Worm (Caenorhabditis elegans) whole organism, L1 larva: ENCODE results near the gene comt-4.

Source experiments
- C34B4.2 ChIP-seq: sonication (generic microtip); optimal IDR thresholded peaks from 2 replicates; lab custom pipeline; 2017; ENCODE audit warnings: mild to moderate bottlenecking, missing genetic modification characterization, missing compliant biosample characterization
- ama-1 ChIP-seq: fragments of 150-350 bp; optimal IDR thresholded peaks from 2 replicates; lab custom pipeline; 2014
- ceh-63 ChIP-seq: fragments of 200-800 bp; sonication (Bioruptor generic); optimal IDR thresholded peaks from 2 replicates; lab custom pipeline; 2018; ENCODE audit warnings: mild to moderate bottlenecking, missing genetic modification characterization, missing compliant biosample characterization
- ceh-90 ChIP-seq: sonication (generic microtip); optimal IDR thresholded peaks from 2 replicates; lab custom pipeline; 2016; ENCODE audit warnings: missing genetic modification characterization, missing compliant biosample characterization
- efl-3 ChIP-seq: fragments of 200-800 bp; sonication (Bioruptor generic); optimal IDR thresholded peaks from 2 replicates; lab custom pipeline; 2018; ENCODE audit warnings: mild to moderate bottlenecking, missing genetic modification characterization, missing compliant biosample characterization
- egl-13 ChIP-seq: sonication (generic microtip); optimal IDR thresholded peaks from 2 replicates; lab custom pipeline; 2016; ENCODE audit warnings: missing genotype, missing genetic modification reagents, missing genetic modification characterization, missing compliant biosample characterization
- elt-2 ChIP-seq: sonication (generic microtip); optimal IDR thresholded peaks from 2 replicates; lab custom pipeline; 2016; ENCODE audit warnings: missing genetic modification characterization, mild to moderate bottlenecking, inconsistent platforms, missing compliant biosample characterization, missing genetic modification reagents
- ets-5 ChIP-seq: fragments of 200-800 bp; sonication (Bioruptor generic); IDR thresholded peaks from 2 replicates; pipeline ENCODE4 v1.3.6; 2022; ENCODE audit warnings: missing genetic modification characterization, missing compliant biosample characterization
- fkh-4 ChIP-seq: sonication (generic microtip); optimal IDR thresholded peaks from 2 replicates; lab custom pipeline; 2016; ENCODE audit warnings: missing compliant biosample characterization, missing genetic modification characterization, borderline replicate concordance
- fkh-8 ChIP-seq: sonication (generic microtip); optimal IDR thresholded peaks from 2 replicates; lab custom pipeline; 2016; ENCODE audit warnings: mild to moderate bottlenecking, missing genetic modification characterization, missing compliant biosample characterization
- fos-1 ChIP-seq: fragments of 150-350 bp; optimal IDR thresholded peaks from 2 replicates; lab custom pipeline; 2014; ENCODE audit warnings: missing biosample characterization, missing genetic modification characterization
- grh-1 ChIP-seq: fragments of 200-800 bp; sonication (Bioruptor generic); IDR thresholded peaks from 2 replicates; pipeline ENCODE4 v1.3.6; 2022; ENCODE audit warnings: missing genetic modification reagents, missing genetic modification characterization, missing compliant biosample characterization
- hlh-17 ChIP-seq: fragments of 200-800 bp; sonication (Bioruptor generic); optimal IDR thresholded peaks from 2 replicates; lab custom pipeline; 2018; ENCODE audit warnings: missing genetic modification characterization, mild to moderate bottlenecking, missing compliant biosample characterization, moderate library complexity, borderline replicate concordance
- jun-1 ChIP-seq: fragments of 150-350 bp; optimal IDR thresholded peaks from 2 replicates; lab custom pipeline; 2014; ENCODE audit warnings: missing biosample characterization, missing genetic modification reagents, missing genetic modification characterization
- lin-14 ChIP-seq: fragments of 200-800 bp; sonication (Bioruptor generic); optimal IDR thresholded peaks from 2 replicates; lab custom pipeline; 2018; ENCODE audit warnings: mild to moderate bottlenecking, missing genetic modification characterization, moderate library complexity, missing compliant biosample characterization
- lin-15B ChIP-seq: fragments of 150-350 bp; sonication (generic microtip); optimal IDR thresholded peaks from 3 replicates; lab custom pipeline; 2014; ENCODE audit warnings: missing biosample characterization, missing genetic modification characterization
- lin-35 ChIP-seq, 2 experiments: fragments of 150-350 bp; optimal IDR thresholded peaks; 2 replicates each; lab custom pipeline; 2014; ENCODE audit warnings: missing biosample characterization in 2 of 2, missing genetic modification characterization in 2 of 2, missing genetic modification reagents in 2 of 2
- lir-3 ChIP-seq: sonication (generic microtip); optimal IDR thresholded peaks from 2 replicates; lab custom pipeline; 2016; ENCODE audit warnings: mild to moderate bottlenecking, missing genetic modification characterization, moderate library complexity, missing compliant biosample characterization; ENCODE audit not compliant: poor library complexity
- nhr-11 ChIP-seq: fragments of 150-350 bp; optimal IDR thresholded peaks from 2 replicates; lab custom pipeline; 2014; ENCODE audit warnings: missing biosample characterization, missing genetic modification characterization
- nhr-12 ChIP-seq: sonication (generic microtip); optimal IDR thresholded peaks from 2 replicates; lab custom pipeline; 2017; ENCODE audit warnings: missing biosample characterization, missing genetic modification characterization
- nhr-20 ChIP-seq: sonication (generic microtip); optimal IDR thresholded peaks from 2 replicates; lab custom pipeline; 2016; ENCODE audit warnings: mild to moderate bottlenecking, missing genetic modification characterization, missing compliant biosample characterization
- nhr-28 ChIP-seq: fragments of 150-350 bp; optimal IDR thresholded peaks from 2 replicates; lab custom pipeline; 2014; ENCODE audit warnings: missing biosample characterization, missing genetic modification characterization
- nhr-47 ChIP-seq: sonication (generic microtip); optimal IDR thresholded peaks from 2 replicates; lab custom pipeline; 2016; ENCODE audit warnings: mild to moderate bottlenecking, missing genetic modification characterization, moderate library complexity, missing compliant biosample characterization
- nhr-71 ChIP-seq: sonication (generic microtip); optimal IDR thresholded peaks from 2 replicates; lab custom pipeline; 2016; ENCODE audit warnings: mild to moderate bottlenecking, missing genetic modification characterization, moderate library complexity, missing compliant biosample characterization
- nhr-76 ChIP-seq: sonication (generic microtip); optimal IDR thresholded peaks from 2 replicates; lab custom pipeline; 2017; ENCODE audit warnings: missing biosample characterization, missing genetic modification characterization
- nhr-84 ChIP-seq: sonication (generic microtip); optimal IDR thresholded peaks from 2 replicates; lab custom pipeline; 2017; ENCODE audit warnings: missing biosample characterization, missing genetic modification characterization
- nhr-90 ChIP-seq: sonication (generic microtip); optimal IDR thresholded peaks from 2 replicates; lab custom pipeline; 2016; ENCODE audit warnings: mild to moderate bottlenecking, missing genetic modification characterization, missing compliant biosample characterization; ENCODE audit not compliant: poor library complexity
- pag-3 ChIP-seq: sonication (generic microtip); optimal IDR thresholded peaks from 2 replicates; lab custom pipeline; 2017; ENCODE audit warnings: missing genetic modification characterization, mild to moderate bottlenecking, missing compliant biosample characterization, antibody characterized with exemption, borderline replicate concordance; ENCODE audit not compliant: insufficient read depth
- pax-3 ChIP-seq: fragments of 200-800 bp; sonication (Bioruptor generic); optimal IDR thresholded peaks from 2 replicates; lab custom pipeline; 2018; ENCODE audit warnings: mild to moderate bottlenecking, missing genetic modification characterization, moderate library complexity, missing compliant biosample characterization
- rnt-1 ChIP-seq: sonication (generic microtip); optimal IDR thresholded peaks from 2 replicates; lab custom pipeline; 2016; ENCODE audit warnings: mild to moderate bottlenecking, missing genetic modification characterization, moderate library complexity, missing compliant biosample characterization
- sox-4 ChIP-seq: sonication (generic microtip); optimal IDR thresholded peaks from 2 replicates; lab custom pipeline; 2016; ENCODE audit warnings: missing genetic modification characterization, missing compliant biosample characterization
- swsn-7 ChIP-seq: sonication (generic microtip); optimal IDR thresholded peaks from 2 replicates; lab custom pipeline; 2016; ENCODE audit warnings: missing genetic modification characterization, missing compliant biosample characterization
- tbx-2 ChIP-seq: sonication (generic microtip); optimal IDR thresholded peaks from 2 replicates; lab custom pipeline; 2016; ENCODE audit warnings: missing genetic modification characterization, missing compliant biosample characterization
- tlp-1 ChIP-seq: fragments of 150-350 bp; optimal IDR thresholded peaks from 2 replicates; lab custom pipeline; 2014; ENCODE audit warnings: missing biosample characterization, missing genetic modification characterization
- unc-130 ChIP-seq: fragments of 150-350 bp; optimal IDR thresholded peaks from 2 replicates; lab custom pipeline; 2017; ENCODE audit warnings: missing biosample characterization, missing genetic modification characterization, inconsistent platforms
- unc-86 ChIP-seq: sonication (generic microtip); optimal IDR thresholded peaks from 2 replicates; lab custom pipeline; 2016; ENCODE audit warnings: missing genetic modification characterization, missing compliant biosample characterization

Gene comt-4

ce11 chrV:2027787-2028186 lies 22.2 kb downstream of the comt-4 start, which contains the start of gene srab-13:
TSS of gene srab-13 (minus strand) at chrV:2027887.
- TF ChIP-seq nhr-71: no peak
- no peak for TF ChIP-seq efl-3 (GFP tag; lab: Kevin White, UChicago)
- no peak for TF ChIP-seq nhr-12
- no peak for TF ChIP-seq rnt-1 (tag; lab: Kevin White, UChicago)
- TF ChIP-seq nhr-20 (tag; lab: Kevin White, UChicago): no peak
- TF ChIP-seq elt-2 (tag; lab: Kevin White, UChicago): no peak
- TF ChIP-seq jun-1: no peak
- TF ChIP-seq lin-15B (tag; lab: Kevin White, UChicago): no peak
- TF ChIP-seq tlp-1 (tag; lab: Kevin White, UChicago): no peak
- TF ChIP-seq lin-35 (GFP tag; optimal IDR thresholded peaks at IDR 0.05; lab: Kevin White, UChicago): no peak
- TF ChIP-seq, all 84 proteins: peak for 0

ce11 chrV:2022374-2022773 lies 27.6 kb downstream of the comt-4 start, which contains the start of gene F59A7.5:
TSS of gene F59A7.5 (plus strand) at chrV:2022674.
- no peak for TF ChIP-seq ceh-90 (tag; lab: Kevin White, UChicago)
- no peak for TF ChIP-seq pax-3 (tag; lab: Kevin White, UChicago)
- no peak for TF ChIP-seq tbx-2 (tag; lab: Kevin White, UChicago)
- TF ChIP-seq ceh-63 (GFP tag; lab: Kevin White, UChicago): no peak
- no peak for TF ChIP-seq hlh-17 (GFP tag; lab: Kevin White, UChicago)
- TF ChIP-seq lir-3: no peak
- no peak for TF ChIP-seq C34B4.2 (tag; lab: Kevin White, UChicago)
- no peak for TF ChIP-seq grh-1 (GFP tag; lab: Robert Waterston, UW)
- TF ChIP-seq tlp-1 (tag; lab: Kevin White, UChicago): no peak
- no peak for TF ChIP-seq swsn-7 (tag; lab: Kevin White, UChicago)
- TF ChIP-seq fkh-4 (tag; lab: Kevin White, UChicago): no peak
- TF ChIP-seq, all 84 proteins: peak for 0

- TF ChIP-seq nhr-76 (tag; lab: Kevin White, UChicago) (no peak), nhr-47 (peak; percentile 50), nhr-71 (peak; percentile 59), jun-1 (no peak), rnt-1 (tag; lab: Kevin White, UChicago) (no peak), ceh-90 (tag; lab: Kevin White, UChicago) (no peak), fos-1 (no peak), egl-13 (tag; lab: Kevin White, UChicago) (no peak), fkh-8 (tag; lab: Kevin White, UChicago) (peak; percentile 59)
Observed at ce11 chrV:2021283-2021682, 28.7 kb downstream of the comt-4 start.

- TF ChIP-seq lin-14 (GFP tag; lab: Kevin White, UChicago) (no peak), nhr-84 (tag; lab: Kevin White, UChicago) (no peak), nhr-76 (tag; lab: Kevin White, UChicago) (no peak), grh-1 (GFP tag; lab: Robert Waterston, UW) (no peak), ets-5 (GFP tag; lab: Robert Waterston, UW) (no peak), nhr-11 (tag; lab: Kevin White, UChicago) (no peak), nhr-28 (no peak), pag-3 (tag; lab: Kevin White, UChicago) (no peak), unc-130 (no peak), nhr-90 (tag; lab: Kevin White, UChicago) (no peak), tlp-1 (tag; lab: Kevin White, UChicago) (no peak), nhr-47 (no peak), unc-86 (no peak), ceh-63 (GFP tag; lab: Kevin White, UChicago) (no peak), ama-1 (no peak), hlh-17 (GFP tag; lab: Kevin White, UChicago) (no peak), sox-4 (tag; lab: Kevin White, UChicago) (no peak), fkh-8 (tag; lab: Kevin White, UChicago) (no peak)
Observed at ce11 chrV:2018689-2019088, 31.3 kb downstream of the comt-4 start, which contains the start of gene F59A7.14. TSS of gene F59A7.14 (plus strand) at chrV:2018989.
